Worm (Caenorhabditis elegans) whole organism, late embryonic: ENCODE data around the gene nhr-242.

Source experiments
- F13H6.1 ChIP-seq: sonication (generic microtip); optimal IDR thresholded peaks from 2 replicates; lab custom pipeline; 2016; ENCODE audit warnings: missing genetic modification characterization, missing compliant biosample characterization
- K09A11.1 ChIP-seq: sonication (generic microtip); optimal IDR thresholded peaks from 2 replicates; lab custom pipeline; 2017; ENCODE audit warnings: antibody characterized with exemption, mild to moderate bottlenecking, missing genetic modification characterization, missing compliant biosample characterization; ENCODE audit not compliant: insufficient read depth
- ama-1 ChIP-seq: fragments of 150-350 bp; optimal IDR thresholded peaks from 2 replicates; lab custom pipeline; 2014
- ceh-18 ChIP-seq: sonication (generic microtip); optimal IDR thresholded peaks from 2 replicates; lab custom pipeline; 2016; ENCODE audit warnings: missing genetic modification characterization, missing compliant biosample characterization
- ceh-19 ChIP-seq: fragments of 200-800 bp; sonication (Bioruptor generic); optimal IDR thresholded peaks from 2 replicates; lab custom pipeline; 2018; ENCODE audit warnings: mild to moderate bottlenecking, missing genetic modification characterization, missing compliant biosample characterization
- ceh-2 ChIP-seq: sonication (generic microtip); optimal IDR thresholded peaks from 2 replicates; lab custom pipeline; 2016; ENCODE audit warnings: missing genotype, missing genetic modification characterization, missing compliant biosample characterization
- ceh-30 ChIP-seq: fragments of 150-350 bp; optimal IDR thresholded peaks from 2 replicates; lab custom pipeline; 2014; ENCODE audit warnings: missing biosample characterization, missing genetic modification characterization
- ceh-31 ChIP-seq: sonication (generic microtip); optimal IDR thresholded peaks from 2 replicates; lab custom pipeline; 2016; ENCODE audit warnings: missing genetic modification characterization, missing compliant biosample characterization
- ceh-34 ChIP-seq: sonication (generic microtip); optimal IDR thresholded peaks from 2 replicates; lab custom pipeline; 2016; ENCODE audit warnings: mild to moderate bottlenecking, missing genetic modification characterization, missing compliant biosample characterization
- ceh-45 ChIP-seq: fragments of 200-800 bp; sonication (Bioruptor generic); IDR thresholded peaks from 2 replicates; pipeline ENCODE4 v1.3.6; 2022; ENCODE audit warnings: missing genetic modification reagents, missing genetic modification characterization, missing compliant biosample characterization
- ceh-48 ChIP-seq: sonication (generic microtip); optimal IDR thresholded peaks from 2 replicates; lab custom pipeline; 2016; ENCODE audit warnings: missing genetic modification characterization, inconsistent platforms, missing compliant biosample characterization
- che-1 ChIP-seq: sonication (generic microtip); optimal IDR thresholded peaks from 2 replicates; lab custom pipeline; 2016; ENCODE audit warnings: mild to moderate bottlenecking, missing genetic modification characterization, missing compliant biosample characterization
- dmd-4 ChIP-seq: sonication (generic microtip); optimal IDR thresholded peaks from 2 replicates; lab custom pipeline; 2016; ENCODE audit warnings: borderline replicate concordance, missing genetic modification characterization, missing compliant biosample characterization
- dve-1 ChIP-seq: sonication (generic microtip); optimal IDR thresholded peaks from 2 replicates; lab custom pipeline; 2017; ENCODE audit warnings: antibody characterized with exemption, mild to moderate bottlenecking, missing genetic modification characterization, missing compliant biosample characterization
- elt-2 ChIP-seq: sonication (generic microtip); optimal IDR thresholded peaks from 2 replicates; lab custom pipeline; 2016; ENCODE audit warnings: missing genetic modification reagents, missing genetic modification characterization, missing compliant biosample characterization
- ets-4 ChIP-seq: sonication (generic microtip); optimal IDR thresholded peaks from 2 replicates; lab custom pipeline; 2016; ENCODE audit warnings: missing genetic modification characterization, missing compliant biosample characterization
- fkh-10 ChIP-seq: fragments of 150-350 bp; optimal IDR thresholded peaks from 2 replicates; lab custom pipeline; 2014; ENCODE audit warnings: missing biosample characterization, missing genetic modification reagents, missing genetic modification characterization
- fkh-6 ChIP-seq: sonication (generic microtip); optimal IDR thresholded peaks from 2 replicates; lab custom pipeline; 2016; ENCODE audit warnings: missing genetic modification characterization, missing compliant biosample characterization
- hlh-13 ChIP-seq: fragments of 200-800 bp; sonication (Bioruptor generic); optimal IDR thresholded peaks from 2 replicates; lab custom pipeline; 2018; ENCODE audit warnings: mild to moderate bottlenecking, missing genetic modification characterization, missing compliant biosample characterization
- hlh-30 ChIP-seq: sonication (generic microtip); optimal IDR thresholded peaks from 2 replicates; lab custom pipeline; 2017; ENCODE audit warnings: antibody characterized with exemption, missing genetic modification characterization, missing compliant biosample characterization; ENCODE audit not compliant: insufficient read depth
- lin-11 ChIP-seq: fragments of 200-800 bp; sonication (Bioruptor generic); optimal IDR thresholded peaks from 2 replicates; lab custom pipeline; 2018; ENCODE audit warnings: mild to moderate bottlenecking, missing genetic modification characterization, missing compliant biosample characterization
- nfya-1 ChIP-seq: sonication (generic microtip); optimal IDR thresholded peaks from 2 replicates; lab custom pipeline; 2017; ENCODE audit warnings: missing genetic modification characterization, mild to moderate bottlenecking, missing compliant biosample characterization, antibody characterized with exemption, moderate library complexity
- nhr-232 ChIP-seq: sonication (generic microtip); optimal IDR thresholded peaks from 2 replicates; lab custom pipeline; 2016; ENCODE audit warnings: missing genetic modification characterization, missing compliant biosample characterization
- pat-9 ChIP-seq: fragments of 200-800 bp; sonication (Bioruptor generic); optimal IDR thresholded peaks from 2 replicates; lab custom pipeline; 2018; ENCODE audit warnings: mild to moderate bottlenecking, missing genetic modification characterization, moderate library complexity, missing compliant biosample characterization
- pax-1 ChIP-seq: fragments of 150-350 bp; optimal IDR thresholded peaks from 2 replicates; lab custom pipeline; 2014; ENCODE audit warnings: missing biosample characterization, missing genetic modification characterization
- pha-2 ChIP-seq: sonication (generic microtip); optimal IDR thresholded peaks from 2 replicates; lab custom pipeline; 2017; ENCODE audit warnings: mild to moderate bottlenecking, missing genetic modification characterization, missing compliant biosample characterization
- pqm-1 ChIP-seq: sonication (generic microtip); optimal IDR thresholded peaks from 2 replicates; lab custom pipeline; 2016; ENCODE audit warnings: missing genetic modification characterization, missing compliant biosample characterization
- pros-1 ChIP-seq: fragments of 150-350 bp; optimal IDR thresholded peaks from 2 replicates; lab custom pipeline; 2014; ENCODE audit warnings: missing biosample characterization, missing genetic modification reagents, missing genetic modification characterization
- ref-2 ChIP-seq: sonication (generic microtip); optimal IDR thresholded peaks from 2 replicates; lab custom pipeline; 2016; ENCODE audit warnings: missing genetic modification characterization, missing compliant biosample characterization
- rnt-1 ChIP-seq: sonication (generic microtip); optimal IDR thresholded peaks from 2 replicates; lab custom pipeline; 2016; ENCODE audit warnings: missing genetic modification characterization, missing compliant biosample characterization
- sdc-2 ChIP-seq: sonication (generic microtip); optimal IDR thresholded peaks from 2 replicates; lab custom pipeline; 2016; ENCODE audit warnings: missing genotype, missing genetic modification characterization, missing compliant biosample characterization
- sox-4 ChIP-seq: sonication (generic microtip); optimal IDR thresholded peaks from 2 replicates; lab custom pipeline; 2017; ENCODE audit warnings: mild to moderate bottlenecking, missing genetic modification characterization, inconsistent platforms, missing compliant biosample characterization
- tbx-2 ChIP-seq: sonication (generic microtip); optimal IDR thresholded peaks from 2 replicates; lab custom pipeline; 2016; ENCODE audit warnings: missing genetic modification characterization, missing compliant biosample characterization
- unc-42 ChIP-seq: sonication (generic microtip); optimal IDR thresholded peaks from 2 replicates; lab custom pipeline; 2016; ENCODE audit warnings: missing genotype, missing genetic modification characterization, missing compliant biosample characterization
- unc-55 ChIP-seq: sonication (generic microtip); optimal IDR thresholded peaks from 2 replicates; lab custom pipeline; 2017; ENCODE audit warnings: missing biosample characterization, missing genetic modification reagents, missing genetic modification characterization
- unc-86 ChIP-seq: sonication (generic microtip); optimal IDR thresholded peaks from 2 replicates; lab custom pipeline; 2016; ENCODE audit warnings: missing genetic modification characterization, missing compliant biosample characterization

The nhr-242 gene

ce11 chrIV:2603556-2604021 is 22.2 kb upstream of the nhr-242 start:
- TF ChIP-seq pat-9 (tag; lab: Kevin White, UChicago) (no peak), tbx-2 (tag; lab: Kevin White, UChicago) (peak; percentile 12), che-1 (no peak), hlh-13 (peak; percentile 0), ceh-18 (tag; lab: Kevin White, UChicago) (no peak), hlh-30 (tag; lab: Kevin White, UChicago) (peak; percentile 87), sdc-2 (tag; lab: Kevin White, UChicago) (no peak), dmd-4 (tag; lab: Kevin White, UChicago) (no peak), ceh-31 (tag; lab: Kevin White, UChicago) (peak; percentile 0)
- TF ChIP-seq, all 69 proteins: peak for 4

- no peak for TF ChIP-seq unc-86 (tag; lab: Kevin White, UChicago)
- no peak for TF ChIP-seq elt-2 (tag; lab: Kevin White, UChicago)
- no peak for TF ChIP-seq ceh-48 (tag; lab: Kevin White, UChicago)
- TF ChIP-seq ama-1 (lab: Kevin White, UChicago): no peak
- no peak for TF ChIP-seq ceh-19 (GFP tag; lab: Kevin White, UChicago)
- no peak for TF ChIP-seq fkh-10
- TF ChIP-seq unc-55: no peak
- no peak for TF ChIP-seq ceh-18 (tag; lab: Kevin White, UChicago)
- TF ChIP-seq lin-11: no peak
- TF ChIP-seq pat-9 (tag; lab: Kevin White, UChicago): no peak
Measured at ce11 chrIV:2602862-2603189, 21.4 kb upstream of the nhr-242 start.

DNA sequence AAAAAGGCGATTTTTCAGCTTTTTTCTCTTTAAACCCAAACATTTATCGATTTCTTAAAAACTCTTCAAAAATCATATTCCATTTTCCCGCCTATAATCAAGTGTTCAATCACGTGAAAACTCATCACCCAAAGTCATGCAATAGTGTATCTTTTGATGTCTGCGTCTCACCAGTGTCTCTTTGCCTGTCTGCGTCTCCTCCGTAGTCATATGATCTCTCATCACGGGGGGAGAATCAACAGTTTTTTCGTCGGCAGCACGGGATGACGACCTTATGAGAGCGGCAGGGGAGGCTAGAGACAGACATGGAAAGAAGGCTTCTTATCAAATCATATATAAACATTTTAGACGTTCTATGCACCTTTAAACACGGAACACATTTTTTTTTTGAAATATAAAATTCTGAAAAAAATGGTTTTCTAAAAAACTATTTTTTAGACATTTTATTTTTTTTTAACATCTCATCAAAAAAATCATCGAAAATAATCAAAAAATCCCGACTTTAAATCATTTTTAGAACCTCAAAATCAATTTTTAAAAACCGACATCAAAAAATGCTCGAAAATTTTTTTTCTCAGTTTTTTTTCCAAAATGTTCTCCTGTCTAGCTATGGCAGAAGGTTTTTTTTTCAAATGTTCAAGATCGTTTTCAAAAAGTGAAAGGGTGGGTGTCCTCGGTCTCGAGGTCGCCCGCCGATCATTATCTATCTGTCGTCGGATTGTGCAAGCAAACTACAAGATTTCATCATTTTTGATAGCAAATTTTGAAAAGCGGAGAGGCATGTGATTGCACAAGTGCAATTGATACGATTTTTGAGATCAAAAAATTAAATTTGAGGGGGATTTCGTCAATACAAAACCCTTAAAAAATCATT is 20.8 kb upstream of the nhr-242 start:
- TF ChIP-seq pros-1 (tag; lab: Kevin White, UChicago) (peak; percentile 46), ceh-34 (tag; lab: Kevin White, UChicago) (peak; percentile 43), ceh-45 (GFP tag; lab: Robert Waterston, UW) (no peak), ref-2 (tag; lab: Kevin White, UChicago) (peak; percentile 57), ceh-31 (tag; lab: Kevin White, UChicago) (peak; percentile 70), ceh-30 (tag; lab: Kevin White, UChicago) (peak; percentile 30), tbx-2 (tag; lab: Kevin White, UChicago) (peak; percentile 68), elt-2 (tag; lab: Kevin White, UChicago) (peak; percentile 69), hlh-30 (tag; lab: Kevin White, UChicago) (peak; percentile 100), unc-42 (tag; lab: Kevin White, UChicago) (no peak), pax-1 (tag; lab: Kevin White, UChicago) (peak; percentile 65), dve-1 (tag; lab: Kevin White, UChicago) (peak; percentile 60), ets-4 (tag; lab: Kevin White, UChicago) (peak; percentile 43), ceh-18 (tag; lab: Kevin White, UChicago) (peak; percentile 80), pqm-1 (tag; lab: Kevin White, UChicago) (peak; percentile 51), sox-4 (tag; lab: Kevin White, UChicago) (no peak), lin-11 (no peak), nhr-232 (tag; lab: Kevin White, UChicago) (no peak), nfya-1 (tag; lab: Kevin White, UChicago) (peak; percentile 81), sdc-2 (tag; lab: Kevin White, UChicago) (peak; percentile 31), rnt-1 (tag; lab: Kevin White, UChicago) (no peak), K09A11.1 (tag; lab: Kevin White, UChicago) (peak; percentile 32), unc-55 (peak; percentile 95), fkh-6 (tag; lab: Kevin White, UChicago) (no peak), pha-2 (tag; lab: Kevin White, UChicago) (peak; percentile 17), F13H6.1 (tag; lab: Kevin White, UChicago) (peak; percentile 41), ceh-2 (tag; lab: Kevin White, UChicago) (peak; percentile 23)
- TF ChIP-seq, all 69 proteins: peak for 20
